Worm (Caenorhabditis elegans): ENCODE data around the gene nhr-35.

DNA sequence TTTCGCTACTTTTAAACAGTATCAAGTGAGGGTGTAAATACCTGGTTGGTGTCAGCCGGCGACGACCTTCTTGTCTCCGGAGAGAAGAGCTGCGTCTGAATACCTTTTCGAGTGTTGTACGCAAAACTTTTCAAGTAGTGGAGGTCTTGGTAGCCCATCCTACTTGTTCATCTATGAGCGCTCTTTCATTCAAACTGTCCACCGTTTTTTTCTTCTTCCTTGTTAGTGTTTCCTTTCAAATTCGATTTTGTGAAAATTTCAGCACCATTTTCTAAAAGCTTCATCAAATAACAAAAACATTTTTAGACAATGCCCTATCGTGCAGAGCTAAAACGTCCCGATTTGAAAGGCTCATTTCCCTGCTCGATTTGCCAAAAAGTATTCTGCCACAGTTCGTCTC, 21.9 kb downstream of the nhr-35 start, which contains the start of gene ham-2:
- TF ChIP-seq unc-130 (tag; optimal IDR thresholded peaks at IDR 0.05): no peak
- TF ChIP-seq ces-1 (GFP tag; optimal IDR thresholded peaks at IDR 0.05): no peak
- no peak for TF ChIP-seq isw-1 (GFP tag; IDR thresholded peaks at IDR 0.05)
- no peak for TF ChIP-seq lsy-2 (tag; optimal IDR thresholded peaks at IDR 0.05)
- no peak for TF ChIP-seq skn-1 (tag; optimal IDR thresholded peaks at IDR 0.05)
- no peak for TF ChIP-seq ama-1 (optimal IDR thresholded peaks at IDR 0.05)
- TF ChIP-seq nhr-90 (tag; optimal IDR thresholded peaks at IDR 0.05; ENCODE audit: poor library complexity): no peak
- no peak for TF ChIP-seq nhr-12 (tag; optimal IDR thresholded peaks at IDR 0.05)
- TF ChIP-seq nhr-20 (tag; optimal IDR thresholded peaks at IDR 0.05): no peak
- no peak for TF ChIP-seq nhr-77 (tag; optimal IDR thresholded peaks at IDR 0.05)
- no peak for TF ChIP-seq C34B4.2 (tag; optimal IDR thresholded peaks at IDR 0.05)
- TF ChIP-seq elt-2 (tag; optimal IDR thresholded peaks at IDR 0.05): no peak
- no peak for TF ChIP-seq nhr-11 (tag; optimal IDR thresholded peaks at IDR 0.05)
